Fruit fly (Drosophila melanogaster): ENCODE results near the gene CG1265.

The CG1265 gene

dm6 chr3L:4261177-4261576 is 6.6 kb downstream of the CG1265 start (continued):
- no peak for TF ChIP-seq nom (GFP tag; optimal IDR thresholded peaks at IDR 0.05)

dm6 chr3L:4262384-4262783 is 7.8 kb downstream of the CG1265 start, which contains the start of the genes CG11586 and VhaM9.7-a:
Gene CG11586, minus strand, starts transcription at chr3L:4262470.
Gene VhaM9.7-a, plus strand, starts transcription at chr3L:4262705.
- TF ChIP-seq CG12071 (GFP tag; optimal IDR thresholded peaks at IDR 0.05): no peak
- TF ChIP-seq CG1529 (GFP tag; optimal IDR thresholded peaks at IDR 0.05): no peak
- peak; percentile 10 for TF ChIP-seq Fer1 (GFP tag; optimal IDR thresholded peaks at IDR 0.05)
- TF ChIP-seq CG6791 (GFP tag; IDR thresholded peaks at IDR 0.05; ENCODE audit: partially characterized antibody): no peak
- 0 out of 2 replicates have a peak, but pooled peaks have one; percentile 20 for TF ChIP-seq CG32767 (GFP tag; IDR thresholded peaks at IDR 0.05)
- TF ChIP-seq Doc3 (GFP tag; IDR thresholded peaks at IDR 0.05; ENCODE audit: partially characterized antibody): peak; percentile 73; the same call in 2 of the 3 replicates
- TF ChIP-seq CG10209 (GFP tag; optimal IDR thresholded peaks at IDR 0.05): no peak
- TF ChIP-seq Meics (GFP tag; optimal IDR thresholded peaks at IDR 0.05): no peak
- TF ChIP-seq CG4328 (GFP tag; optimal IDR thresholded peaks at IDR 0.05): no peak
- TF ChIP-seq fd102C (GFP tag; optimal IDR thresholded peaks at IDR 0.05): no peak
- TF ChIP-seq CG9727 (GFP tag; optimal IDR thresholded peaks at IDR 0.05): peak; percentile 21
- TF ChIP-seq phol (tag; optimal IDR thresholded peaks at IDR 0.05): peak; percentile 55
- no peak for TF ChIP-seq lmd (GFP tag; IDR thresholded peaks at IDR 0.05)
- no peak for TF ChIP-seq HHEX (GFP tag; optimal IDR thresholded peaks at IDR 0.05)
- no peak for TF ChIP-seq maf-S (GFP tag; optimal IDR thresholded peaks at IDR 0.05)
- TF ChIP-seq Bgb (GFP tag; IDR thresholded peaks at IDR 0.05; ENCODE audit: partially characterized antibody): peak; percentile 63
- no peak for TF ChIP-seq Stat92E (GFP tag; optimal IDR thresholded peaks at IDR 0.05)
- TF ChIP-seq Asciz (GFP tag; optimal IDR thresholded peaks at IDR 0.05): no peak
- TF ChIP-seq gfzf (GFP tag; optimal IDR thresholded peaks at IDR 0.05): peak; percentile 56
- TF ChIP-seq Doc2 (GFP tag; IDR thresholded peaks at IDR 0.05): no peak
- TF ChIP-seq CG17328 (GFP tag; IDR thresholded peaks at IDR 0.05): no peak
- TF ChIP-seq CG15269 (tag; optimal IDR thresholded peaks at IDR 0.05): no peak
- no peak for TF ChIP-seq CG6654 (GFP tag; optimal IDR thresholded peaks at IDR 0.05)
- no peak for TF ChIP-seq zf30C (GFP tag; optimal IDR thresholded peaks at IDR 0.05)
- TF ChIP-seq lbe (GFP tag; optimal IDR thresholded peaks at IDR 0.05): peak; percentile 53
- TF ChIP-seq org-1 (GFP tag; optimal IDR thresholded peaks at IDR 0.05): no peak
- TF ChIP-seq unc-4 (GFP tag; IDR thresholded peaks at IDR 0.05; ENCODE audit: partially characterized antibody): peak; percentile 62
- TF ChIP-seq Rx (GFP tag; IDR thresholded peaks at IDR 0.05): no peak
- no peak for TF ChIP-seq MESR4 (GFP tag; optimal IDR thresholded peaks at IDR 0.05)
- TF ChIP-seq pzg (GFP tag; optimal IDR thresholded peaks at IDR 0.05): peak; percentile 60
- TF ChIP-seq gce (GFP tag; IDR thresholded peaks at IDR 0.05): no peak
- TF ChIP-seq NC2α (GFP tag; optimal IDR thresholded peaks at IDR 0.05): no peak
- TF ChIP-seq trem (tag; optimal IDR thresholded peaks at IDR 0.05): peak; percentile 99
- no peak for TF ChIP-seq pb (GFP tag; optimal IDR thresholded peaks at IDR 0.05)
- TF ChIP-seq danr (GFP tag; IDR thresholded peaks at IDR 0.05): no peak
- TF ChIP-seq ranshi (GFP tag; IDR thresholded peaks at IDR 0.05): no peak
- no peak for TF ChIP-seq dan (GFP tag; IDR thresholded peaks at IDR 0.05)
- TF ChIP-seq CG13424 (tag; optimal IDR thresholded peaks at IDR 0.05): no peak
- TF ChIP-seq prd (optimal IDR thresholded peaks at IDR 0.05): no peak
- no peak for TF ChIP-seq prd (GFP tag; IDR thresholded peaks at IDR 0.05)
- peak; percentile 20; the same call in 1 of the 3 replicates for TF ChIP-seq zfh1 (GFP tag; IDR thresholded peaks at IDR 0.05)
- TF ChIP-seq Chrac-16 (GFP tag; optimal IDR thresholded peaks at IDR 0.05): peak; percentile 2
- peak; percentile 8 for TF ChIP-seq Hr3 (GFP tag; optimal IDR thresholded peaks at IDR 0.05)
- TF ChIP-seq CG7786 (GFP tag; optimal IDR thresholded peaks at IDR 0.05): no peak
- peak; percentile 21 for TF ChIP-seq CG7928 (GFP tag; optimal IDR thresholded peaks at IDR 0.05)
- no peak for TF ChIP-seq CG17568 (GFP tag; optimal IDR thresholded peaks at IDR 0.05)
- TF ChIP-seq CG11695 (GFP tag; IDR thresholded peaks at IDR 0.05): no peak
- peak; percentile 25 for TF ChIP-seq ind (GFP tag; optimal IDR thresholded peaks at IDR 0.05)
